Worm (Caenorhabditis elegans) whole organism, late embryonic: ENCODE measurements around the gene Y54G2A.76.

ENCODE experiments used
- K02D7.2 ChIP-seq: sonication (generic microtip); optimal IDR thresholded peaks from 2 replicates; lab custom pipeline; 2017; ENCODE audit warnings: mild to moderate bottlenecking, missing genetic modification characterization, missing compliant biosample characterization
- K09A11.1 ChIP-seq: sonication (generic microtip); optimal IDR thresholded peaks from 2 replicates; lab custom pipeline; 2017; ENCODE audit warnings: antibody characterized with exemption, mild to moderate bottlenecking, missing genetic modification characterization, missing compliant biosample characterization; ENCODE audit not compliant: insufficient read depth
- T23F11.4 ChIP-seq: fragments of 200-800 bp; sonication (Bioruptor generic); optimal IDR thresholded peaks from 2 replicates; lab custom pipeline; 2018; ENCODE audit warnings: mild to moderate bottlenecking, missing genetic modification characterization, missing compliant biosample characterization
- ahr-1 ChIP-seq: sonication (generic microtip); optimal IDR thresholded peaks from 2 replicates; lab custom pipeline; 2016; ENCODE audit warnings: missing genetic modification characterization, missing compliant biosample characterization
- ceh-24 ChIP-seq: sonication (generic microtip); optimal IDR thresholded peaks from 2 replicates; lab custom pipeline; 2016; ENCODE audit warnings: mild to moderate bottlenecking, missing genetic modification characterization, missing compliant biosample characterization
- ceh-30 ChIP-seq: fragments of 150-350 bp; optimal IDR thresholded peaks from 2 replicates; lab custom pipeline; 2014; ENCODE audit warnings: missing biosample characterization, missing genetic modification characterization
- ceh-34 ChIP-seq: sonication (generic microtip); optimal IDR thresholded peaks from 2 replicates; lab custom pipeline; 2016; ENCODE audit warnings: mild to moderate bottlenecking, missing genetic modification characterization, missing compliant biosample characterization
- ceh-48 ChIP-seq: sonication (generic microtip); optimal IDR thresholded peaks from 2 replicates; lab custom pipeline; 2016; ENCODE audit warnings: missing genetic modification characterization, inconsistent platforms, missing compliant biosample characterization
- ceh-9 ChIP-seq: sonication (generic microtip); optimal IDR thresholded peaks from 2 replicates; lab custom pipeline; 2016; ENCODE audit warnings: mild to moderate bottlenecking, missing genetic modification characterization, inconsistent platforms, missing compliant biosample characterization
- che-1 ChIP-seq: sonication (generic microtip); optimal IDR thresholded peaks from 2 replicates; lab custom pipeline; 2016; ENCODE audit warnings: mild to moderate bottlenecking, missing genetic modification characterization, missing compliant biosample characterization
- dmd-4 ChIP-seq: sonication (generic microtip); optimal IDR thresholded peaks from 2 replicates; lab custom pipeline; 2016; ENCODE audit warnings: borderline replicate concordance, missing genetic modification characterization, missing compliant biosample characterization
- elt-2 ChIP-seq: sonication (generic microtip); optimal IDR thresholded peaks from 2 replicates; lab custom pipeline; 2016; ENCODE audit warnings: missing genetic modification reagents, missing genetic modification characterization, missing compliant biosample characterization
- ets-4 ChIP-seq: sonication (generic microtip); optimal IDR thresholded peaks from 2 replicates; lab custom pipeline; 2016; ENCODE audit warnings: missing genetic modification characterization, missing compliant biosample characterization
- eyg-1 ChIP-seq: sonication (generic microtip); optimal IDR thresholded peaks from 2 replicates; lab custom pipeline; 2016; ENCODE audit warnings: missing genotype, missing genetic modification characterization, missing compliant biosample characterization
- fkh-10 ChIP-seq: fragments of 150-350 bp; optimal IDR thresholded peaks from 2 replicates; lab custom pipeline; 2014; ENCODE audit warnings: missing biosample characterization, missing genetic modification reagents, missing genetic modification characterization
- fkh-6 ChIP-seq: sonication (generic microtip); optimal IDR thresholded peaks from 2 replicates; lab custom pipeline; 2016; ENCODE audit warnings: missing genetic modification characterization, missing compliant biosample characterization
- gmeb-2 ChIP-seq: sonication (generic microtip); optimal IDR thresholded peaks from 2 replicates; lab custom pipeline; 2016; ENCODE audit warnings: missing genetic modification characterization, inconsistent platforms, missing compliant biosample characterization
- hlh-13 ChIP-seq: fragments of 200-800 bp; sonication (Bioruptor generic); optimal IDR thresholded peaks from 2 replicates; lab custom pipeline; 2018; ENCODE audit warnings: mild to moderate bottlenecking, missing genetic modification characterization, missing compliant biosample characterization
- hlh-15 ChIP-seq: sonication (generic microtip); optimal IDR thresholded peaks from 2 replicates; lab custom pipeline; 2016; ENCODE audit warnings: missing genetic modification characterization, missing compliant biosample characterization
- hlh-30 ChIP-seq: sonication (generic microtip); optimal IDR thresholded peaks from 2 replicates; lab custom pipeline; 2017; ENCODE audit warnings: antibody characterized with exemption, missing genetic modification characterization, missing compliant biosample characterization; ENCODE audit not compliant: insufficient read depth
- lin-11 ChIP-seq: fragments of 200-800 bp; sonication (Bioruptor generic); optimal IDR thresholded peaks from 2 replicates; lab custom pipeline; 2018; ENCODE audit warnings: mild to moderate bottlenecking, missing genetic modification characterization, missing compliant biosample characterization
- nfya-1 ChIP-seq: sonication (generic microtip); optimal IDR thresholded peaks from 2 replicates; lab custom pipeline; 2017; ENCODE audit warnings: missing genetic modification characterization, mild to moderate bottlenecking, missing compliant biosample characterization, antibody characterized with exemption, moderate library complexity
- nhr-232 ChIP-seq: sonication (generic microtip); optimal IDR thresholded peaks from 2 replicates; lab custom pipeline; 2016; ENCODE audit warnings: missing genetic modification characterization, missing compliant biosample characterization
- pag-3 ChIP-seq: sonication (generic microtip); optimal IDR thresholded peaks from 2 replicates; lab custom pipeline; 2016; ENCODE audit warnings: missing compliant biosample characterization, missing genetic modification characterization, borderline replicate concordance
- pax-1 ChIP-seq: fragments of 150-350 bp; optimal IDR thresholded peaks from 2 replicates; lab custom pipeline; 2014; ENCODE audit warnings: missing biosample characterization, missing genetic modification characterization
- pha-2 ChIP-seq: sonication (generic microtip); optimal IDR thresholded peaks from 2 replicates; lab custom pipeline; 2017; ENCODE audit warnings: mild to moderate bottlenecking, missing genetic modification characterization, missing compliant biosample characterization
- pqm-1 ChIP-seq: sonication (generic microtip); optimal IDR thresholded peaks from 2 replicates; lab custom pipeline; 2016; ENCODE audit warnings: missing genetic modification characterization, missing compliant biosample characterization
- pros-1 ChIP-seq: fragments of 150-350 bp; optimal IDR thresholded peaks from 2 replicates; lab custom pipeline; 2014; ENCODE audit warnings: missing biosample characterization, missing genetic modification reagents, missing genetic modification characterization
- rnt-1 ChIP-seq: sonication (generic microtip); optimal IDR thresholded peaks from 2 replicates; lab custom pipeline; 2016; ENCODE audit warnings: missing genetic modification characterization, missing compliant biosample characterization
- sdc-2 ChIP-seq: sonication (generic microtip); optimal IDR thresholded peaks from 2 replicates; lab custom pipeline; 2016; ENCODE audit warnings: missing genotype, missing genetic modification characterization, missing compliant biosample characterization
- syd-9 ChIP-seq: sonication (generic microtip); optimal IDR thresholded peaks from 2 replicates; lab custom pipeline; 2016; ENCODE audit warnings: mild to moderate bottlenecking, missing genetic modification characterization, moderate library complexity, missing compliant biosample characterization
- tbx-2 ChIP-seq: sonication (generic microtip); optimal IDR thresholded peaks from 2 replicates; lab custom pipeline; 2016; ENCODE audit warnings: missing genetic modification characterization, missing compliant biosample characterization
- tbx-7 ChIP-seq: sonication (generic microtip); optimal IDR thresholded peaks from 2 replicates; lab custom pipeline; 2016; ENCODE audit warnings: missing genotype, missing genetic modification characterization, missing compliant biosample characterization
- ttx-3 ChIP-seq: sonication (generic microtip); optimal IDR thresholded peaks from 2 replicates; lab custom pipeline; 2016; ENCODE audit warnings: missing genetic modification reagents, missing genetic modification characterization, missing compliant biosample characterization
- unc-3 ChIP-seq, 2 experiments: fragments of 200-800 bp in 1 of 2; sonication (Bioruptor generic) in 1 of 2; sonication (generic microtip) in 1 of 2; conservative IDR thresholded peaks in 1 of 2; optimal IDR thresholded peaks in 1 of 2; 2 replicates each; pipeline versions ENCODE4 v1.3.6 to Lab custom; 2016 to 2022; ENCODE audit warnings: missing compliant biosample characterization in 2 of 2, missing genetic modification characterization in 2 of 2, missing genetic modification reagents in 1 of 2
- unc-55 ChIP-seq: sonication (generic microtip); optimal IDR thresholded peaks from 2 replicates; lab custom pipeline; 2017; ENCODE audit warnings: missing biosample characterization, missing genetic modification reagents, missing genetic modification characterization
- zip-5 ChIP-seq: sonication (generic microtip); optimal IDR thresholded peaks from 2 replicates; lab custom pipeline; 2016; ENCODE audit warnings: missing genetic modification characterization, missing compliant biosample characterization
- ztf-16 ChIP-seq: sonication (generic microtip); optimal IDR thresholded peaks from 2 replicates; lab custom pipeline; 2017; ENCODE audit warnings: missing genetic modification characterization, missing compliant biosample characterization

The Y54G2A.76 gene

ce11 chrIV:2809208-2809607 is at the start of gene Y54G2A.76:
Y54G2A.76 (plus strand) TSS chrIV:2809410.
- no peak for TF ChIP-seq ceh-48 (tag; lab: Kevin White, UChicago)
- no peak for TF ChIP-seq ceh-30 (tag; lab: Kevin White, UChicago)
- no peak for TF ChIP-seq nhr-232 (tag; lab: Kevin White, UChicago)
- no peak for TF ChIP-seq sdc-2 (tag; lab: Kevin White, UChicago)
- no peak for TF ChIP-seq syd-9
- TF ChIP-seq unc-55 (GFP tag; lab: Kevin White, UChicago), result no peak
- no peak for TF ChIP-seq dmd-4
- TF ChIP-seq rnt-1, result no peak
- no peak for TF ChIP-seq ceh-24 (tag; lab: Kevin White, UChicago)
- no peak for TF ChIP-seq pha-2 (tag; lab: Kevin White, UChicago)
- TF ChIP-seq ceh-9, result no peak
- TF ChIP-seq pax-1, result no peak
- no peak for TF ChIP-seq hlh-15 (tag; lab: Kevin White, UChicago)
- TF ChIP-seq pqm-1 (tag; lab: Kevin White, UChicago), result no peak
- TF ChIP-seq K02D7.2, result no peak
- no peak for TF ChIP-seq eyg-1 (tag; lab: Kevin White, UChicago)
- TF ChIP-seq ceh-34 (tag; lab: Kevin White, UChicago), result no peak
- no peak for TF ChIP-seq fkh-6 (tag; lab: Kevin White, UChicago)
- no peak for TF ChIP-seq hlh-30 (tag; lab: Kevin White, UChicago)

ce11 chrIV:2761477-2761876 is 47.7 kb upstream of the Y54G2A.76 start:
- TF ChIP-seq elt-2 (tag; lab: Kevin White, UChicago) (no peak), zip-5 (no peak), hlh-13 (no peak), fkh-10 (GFP tag; lab: Kevin White, UChicago) (no peak), ztf-16 (no peak)

- TF ChIP-seq ahr-1 (tag; lab: Kevin White, UChicago), result no peak
- TF ChIP-seq pros-1 (tag; lab: Kevin White, UChicago), result no peak
- TF ChIP-seq tbx-2 (tag; lab: Kevin White, UChicago), result no peak
- TF ChIP-seq ceh-30 (tag; lab: Kevin White, UChicago), result no peak
- no peak for TF ChIP-seq tbx-7 (tag; lab: Kevin White, UChicago)
- no peak for TF ChIP-seq gmeb-2 (tag; lab: Kevin White, UChicago)
- TF ChIP-seq ttx-3, result no peak
- TF ChIP-seq T23F11.4 (GFP tag; lab: Kevin White, UChicago), result no peak
- no peak for TF ChIP-seq che-1 (tag; lab: Kevin White, UChicago)
- TF ChIP-seq ets-4, result no peak
- TF ChIP-seq unc-3 (GFP tag; conservative IDR thresholded peaks at IDR 0.05; lab: Robert Waterston, UW), result no peak
- TF ChIP-seq unc-3 (tag; optimal IDR thresholded peaks at IDR 0.05; lab: Kevin White, UChicago), result no peak
- no peak for TF ChIP-seq K09A11.1
- TF ChIP-seq nfya-1, result no peak
Measured at ce11 chrIV:2762380-2762779, 46.8 kb upstream of the Y54G2A.76 start, which contains the start of gene Y54G2A.77. Y54G2A.77 (plus strand) TSS chrIV:2762680.

- no peak for TF ChIP-seq pag-3
- TF ChIP-seq lin-11 (tag; lab: Kevin White, UChicago), result no peak
Measured at ce11 chrIV:2764160-2764559, 45.0 kb upstream of the Y54G2A.76 start.
